Worm (Caenorhabditis elegans): ENCODE results near the gene ZK822.9.

ZK822.9 gene

DNA sequence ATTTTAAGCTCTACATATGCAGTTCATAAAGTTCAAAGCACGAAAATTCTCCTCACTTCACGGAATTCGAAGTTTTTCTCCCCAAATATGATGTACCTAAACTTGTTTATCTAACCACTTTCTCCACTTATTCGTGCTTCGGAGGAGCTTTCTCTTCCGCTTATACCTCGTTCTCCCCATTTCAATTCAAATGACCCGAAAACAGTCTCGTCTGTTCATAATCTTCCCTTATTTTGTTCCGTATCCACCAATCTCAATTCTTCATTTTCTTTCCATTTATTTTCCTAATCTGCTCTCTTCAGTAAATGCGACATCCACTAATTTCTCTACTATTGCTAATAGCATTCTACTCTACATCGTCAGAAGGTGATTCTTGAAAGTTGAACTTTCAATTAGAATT is 30.4 kb upstream of the ZK822.9 start, which contains the start of gene let-653:
Gene let-653, plus strand, starts transcription at position 301 of the 400 bp plus-strand sequence.
- TF ChIP-seq klf-2 (GFP tag; conservative IDR thresholded peaks at IDR 0.05) (no peak), T22C8.4 (GFP tag; IDR thresholded peaks at IDR 0.05) (no peak), ztf-23 (GFP tag; IDR thresholded peaks at IDR 0.05) (no peak), med-1 (GFP tag; optimal IDR thresholded peaks at IDR 0.05; ENCODE audit: insufficient read depth) (no peak), ztf-29 (GFP tag; IDR thresholded peaks at IDR 0.05) (no peak), tab-1 (GFP tag; IDR thresholded peaks at IDR 0.05) (no peak), cog-1 (tag; optimal IDR thresholded peaks at IDR 0.05) (no peak), ref-1 (GFP tag; conservative IDR thresholded peaks at IDR 0.05) (no peak), flt-1 (GFP tag; IDR thresholded peaks at IDR 0.05) (no peak)

DNA sequence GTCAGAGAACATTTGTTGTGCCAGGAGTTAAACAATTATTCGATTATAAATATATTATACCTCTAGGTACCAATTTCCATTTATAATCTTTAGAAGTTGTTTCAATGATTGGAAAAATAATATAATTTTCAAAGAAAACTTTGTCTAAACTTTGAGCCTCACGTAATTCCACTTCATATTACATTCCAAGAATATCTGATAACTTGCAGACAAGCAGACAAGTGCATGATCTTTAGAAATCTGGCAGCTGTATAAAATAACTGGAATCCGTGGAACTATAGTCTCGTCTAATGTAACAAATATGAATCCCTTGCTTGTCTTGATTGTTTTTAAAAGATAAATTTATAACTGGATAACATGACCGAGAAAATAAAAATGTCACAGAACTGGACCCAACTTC is 23.2 kb upstream of the ZK822.9 start:
- TF ChIP-seq ztf-29 (GFP tag; IDR thresholded peaks at IDR 0.05): no peak
- TF ChIP-seq med-1 (GFP tag; optimal IDR thresholded peaks at IDR 0.05; ENCODE audit: insufficient read depth): no peak
- no peak for TF ChIP-seq flt-1 (GFP tag; IDR thresholded peaks at IDR 0.05)
- TF ChIP-seq ref-1 (GFP tag; conservative IDR thresholded peaks at IDR 0.05): no peak
- TF ChIP-seq cog-1 (tag; optimal IDR thresholded peaks at IDR 0.05): no peak
- TF ChIP-seq klf-2 (GFP tag; conservative IDR thresholded peaks at IDR 0.05): no peak
- no peak for TF ChIP-seq ztf-23 (GFP tag; IDR thresholded peaks at IDR 0.05)
- TF ChIP-seq tab-1 (GFP tag; IDR thresholded peaks at IDR 0.05): no peak
- no peak for TF ChIP-seq T22C8.4 (GFP tag; IDR thresholded peaks at IDR 0.05)

DNA sequence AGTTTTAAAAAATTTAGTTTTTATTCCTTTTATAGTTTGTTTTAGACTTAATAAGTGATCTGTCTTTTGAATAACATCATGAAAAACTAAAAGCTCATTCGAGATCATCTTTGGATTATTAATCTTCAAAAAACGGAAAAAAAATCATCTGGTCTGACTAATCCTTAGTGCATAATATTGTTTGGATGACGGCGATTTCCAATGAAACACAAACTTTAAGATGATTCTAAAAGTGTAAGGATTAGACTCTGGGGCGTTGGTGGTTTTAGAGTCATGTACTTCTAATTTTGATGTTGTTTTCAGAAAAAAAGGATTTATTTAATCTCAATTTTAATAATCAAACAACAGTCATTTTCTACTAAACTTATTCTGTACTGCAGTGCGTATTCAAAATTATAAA is 22.4 kb upstream of the ZK822.9 start:
- TF ChIP-seq ztf-29 (GFP tag; IDR thresholded peaks at IDR 0.05): no peak
- TF ChIP-seq tab-1 (GFP tag; IDR thresholded peaks at IDR 0.05): no peak
- TF ChIP-seq ztf-23 (GFP tag; IDR thresholded peaks at IDR 0.05): no peak
- TF ChIP-seq ref-1 (GFP tag; conservative IDR thresholded peaks at IDR 0.05): no peak
- no peak for TF ChIP-seq T22C8.4 (GFP tag; IDR thresholded peaks at IDR 0.05)
- TF ChIP-seq med-1 (GFP tag; optimal IDR thresholded peaks at IDR 0.05; ENCODE audit: insufficient read depth): no peak
- TF ChIP-seq cog-1 (tag; optimal IDR thresholded peaks at IDR 0.05): no peak
- TF ChIP-seq klf-2 (GFP tag; conservative IDR thresholded peaks at IDR 0.05): no peak
- TF ChIP-seq flt-1 (GFP tag; IDR thresholded peaks at IDR 0.05): no peak

DNA sequence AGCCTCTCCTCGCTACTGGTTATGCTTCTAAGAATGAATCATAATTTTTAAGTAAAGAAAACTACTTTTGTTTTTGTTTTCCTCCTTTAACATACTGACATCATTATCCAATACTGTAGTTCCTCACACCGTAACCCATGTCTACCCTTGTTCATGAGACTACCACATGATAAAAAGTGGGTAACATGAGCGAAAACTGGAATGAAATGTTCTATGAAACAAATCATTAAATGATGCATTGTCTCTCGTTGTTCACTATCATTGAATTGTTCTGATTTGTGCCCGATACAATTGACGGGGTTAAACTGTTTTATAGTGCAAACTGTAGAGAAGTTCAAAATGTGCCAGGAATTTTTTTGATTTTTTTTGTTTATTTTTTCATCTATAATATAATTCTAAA is 18.0 kb upstream of the ZK822.9 start:
- TF ChIP-seq tab-1 (GFP tag; IDR thresholded peaks at IDR 0.05): no peak
- TF ChIP-seq ref-1 (GFP tag; conservative IDR thresholded peaks at IDR 0.05): no peak
- no peak for TF ChIP-seq cog-1 (tag; optimal IDR thresholded peaks at IDR 0.05)
- no peak for TF ChIP-seq klf-2 (GFP tag; conservative IDR thresholded peaks at IDR 0.05)
- TF ChIP-seq T22C8.4 (GFP tag; IDR thresholded peaks at IDR 0.05): no peak

DNA sequence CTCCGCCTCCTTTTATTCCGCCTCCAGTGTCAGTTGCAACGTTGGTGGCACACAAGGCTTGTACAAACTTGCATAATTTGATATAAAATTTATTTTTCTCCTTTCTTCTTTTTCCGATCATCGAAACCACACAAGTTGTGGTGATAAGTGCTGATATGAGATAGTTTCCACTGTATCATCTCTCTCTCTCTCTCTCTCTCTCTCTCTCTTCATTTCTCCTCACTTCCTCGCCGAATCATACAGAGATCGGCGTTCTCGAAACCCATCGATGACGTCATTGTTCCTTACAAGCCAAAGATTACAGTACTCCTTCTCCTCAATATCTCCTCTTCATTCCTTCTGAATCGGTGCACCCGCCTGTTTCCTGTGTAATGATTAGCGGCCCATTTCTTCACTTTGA is 16.4 kb upstream of the ZK822.9 start, which contains the start of gene nhr-43:
Gene nhr-43, plus strand, starts transcription at position 233 of the 400 bp plus-strand sequence.
- TF ChIP-seq T22C8.4 (GFP tag; IDR thresholded peaks at IDR 0.05): no peak
- TF ChIP-seq ref-1 (GFP tag; conservative IDR thresholded peaks at IDR 0.05): no peak
- no peak for TF ChIP-seq klf-2 (GFP tag; conservative IDR thresholded peaks at IDR 0.05)
- no peak for TF ChIP-seq flt-1 (GFP tag; IDR thresholded peaks at IDR 0.05)
- TF ChIP-seq ztf-29 (GFP tag; IDR thresholded peaks at IDR 0.05): no peak
- no peak for TF ChIP-seq tab-1 (GFP tag; IDR thresholded peaks at IDR 0.05)
- TF ChIP-seq med-1 (GFP tag; optimal IDR thresholded peaks at IDR 0.05; ENCODE audit: insufficient read depth): no peak
- no peak for TF ChIP-seq ztf-23 (GFP tag; IDR thresholded peaks at IDR 0.05)
- no peak for TF ChIP-seq cog-1 (tag; optimal IDR thresholded peaks at IDR 0.05)

DNA sequence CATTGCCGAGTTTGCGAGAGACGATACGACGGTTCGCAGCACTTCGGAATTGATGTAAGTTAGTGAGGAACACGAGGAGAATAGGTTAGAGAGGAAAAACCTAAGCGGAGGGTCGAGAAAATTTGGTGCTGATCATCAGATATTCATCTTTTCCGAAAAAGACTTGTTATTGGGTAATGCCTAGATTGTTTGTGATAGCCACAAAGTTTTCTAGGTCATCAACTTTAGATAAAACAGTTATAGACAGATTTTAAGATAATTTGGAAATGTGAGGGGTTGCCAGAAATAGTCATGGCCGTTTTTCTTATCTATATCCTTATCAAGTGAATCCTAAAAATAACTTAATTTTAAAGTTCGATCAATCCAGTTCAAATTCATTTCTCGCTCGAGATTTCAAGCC is 15.3 kb upstream of the ZK822.9 start:
- TF ChIP-seq cog-1 (tag; optimal IDR thresholded peaks at IDR 0.05) (no peak), ztf-29 (GFP tag; IDR thresholded peaks at IDR 0.05) (no peak), ztf-23 (GFP tag; IDR thresholded peaks at IDR 0.05) (no peak), klf-2 (GFP tag; conservative IDR thresholded peaks at IDR 0.05) (no peak)

DNA sequence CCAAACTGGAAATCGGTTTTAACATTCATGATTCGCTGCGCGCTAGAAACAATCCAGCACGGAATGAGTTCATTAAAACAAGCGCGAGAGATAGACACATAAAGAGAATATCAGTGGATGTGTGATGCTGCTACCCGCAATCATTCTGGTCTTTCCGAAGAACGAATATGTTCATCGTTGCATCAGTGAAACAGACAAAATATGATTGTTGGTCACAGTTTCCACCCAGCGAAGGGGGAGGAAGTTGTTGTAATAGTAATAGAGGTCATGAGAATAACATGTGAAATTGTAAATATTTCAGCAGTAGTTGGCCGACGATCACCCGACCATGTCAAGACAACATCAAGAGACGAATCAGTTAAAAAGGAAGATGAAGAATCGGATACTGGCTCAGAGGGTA is 14.5 kb upstream of the ZK822.9 start:
- no peak for TF ChIP-seq T22C8.4 (GFP tag; IDR thresholded peaks at IDR 0.05)
- TF ChIP-seq tab-1 (GFP tag; IDR thresholded peaks at IDR 0.05): no peak
- TF ChIP-seq klf-2 (GFP tag; conservative IDR thresholded peaks at IDR 0.05): no peak
- no peak for TF ChIP-seq ref-1 (GFP tag; conservative IDR thresholded peaks at IDR 0.05)
- no peak for TF ChIP-seq ztf-29 (GFP tag; IDR thresholded peaks at IDR 0.05)
- no peak for TF ChIP-seq ztf-23 (GFP tag; IDR thresholded peaks at IDR 0.05)
- no peak for TF ChIP-seq med-1 (GFP tag; optimal IDR thresholded peaks at IDR 0.05; ENCODE audit: insufficient read depth)
- TF ChIP-seq cog-1 (tag; optimal IDR thresholded peaks at IDR 0.05): no peak
- TF ChIP-seq flt-1 (GFP tag; IDR thresholded peaks at IDR 0.05): no peak

DNA sequence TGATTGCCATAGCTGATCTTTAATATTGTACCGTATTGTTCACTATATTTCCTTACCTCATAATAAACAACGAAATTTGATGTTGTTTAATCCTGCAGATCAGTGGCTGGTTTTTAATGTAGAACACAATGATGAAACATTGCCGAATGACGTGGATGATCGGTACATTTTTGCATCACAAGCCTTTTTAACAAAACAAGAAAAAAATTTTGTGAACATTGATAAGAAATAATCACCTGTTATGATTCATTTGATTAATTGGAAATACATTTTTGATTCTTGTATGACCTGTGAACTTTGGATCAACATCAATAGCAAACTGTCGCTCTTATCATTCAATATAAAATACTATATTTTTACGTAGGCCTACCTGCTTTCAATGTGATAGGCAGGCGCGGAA is 12.9 kb upstream of the ZK822.9 start:
- no peak for TF ChIP-seq ztf-23 (GFP tag; IDR thresholded peaks at IDR 0.05)
- TF ChIP-seq flt-1 (GFP tag; IDR thresholded peaks at IDR 0.05): no peak
- no peak for TF ChIP-seq T22C8.4 (GFP tag; IDR thresholded peaks at IDR 0.05)
- TF ChIP-seq klf-2 (GFP tag; conservative IDR thresholded peaks at IDR 0.05): no peak
- no peak for TF ChIP-seq med-1 (GFP tag; optimal IDR thresholded peaks at IDR 0.05; ENCODE audit: insufficient read depth)
- no peak for TF ChIP-seq ztf-29 (GFP tag; IDR thresholded peaks at IDR 0.05)
- no peak for TF ChIP-seq cog-1 (tag; optimal IDR thresholded peaks at IDR 0.05)
- no peak for TF ChIP-seq tab-1 (GFP tag; IDR thresholded peaks at IDR 0.05)
- TF ChIP-seq ref-1 (GFP tag; conservative IDR thresholded peaks at IDR 0.05): no peak

DNA sequence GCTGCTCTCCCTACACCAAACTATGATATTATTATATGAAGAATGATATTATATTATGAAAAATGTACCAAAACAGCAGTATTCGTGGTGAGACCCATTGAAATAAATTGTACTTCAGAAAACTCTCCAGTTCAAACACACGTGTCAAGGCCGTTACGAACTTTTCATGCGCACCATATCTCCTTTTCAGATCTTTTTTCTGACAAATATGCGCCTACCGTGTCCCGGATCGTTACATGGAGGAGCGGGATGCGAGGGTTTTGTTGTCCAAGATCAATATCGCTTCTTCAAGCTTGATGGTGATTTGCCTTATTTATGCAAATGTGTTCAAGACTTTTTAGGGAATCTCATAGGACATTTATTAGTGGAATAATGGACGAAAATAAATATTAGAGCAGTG is 12.1 kb upstream of the ZK822.9 start:
- TF ChIP-seq med-1 (GFP tag; optimal IDR thresholded peaks at IDR 0.05; ENCODE audit: insufficient read depth): no peak
- TF ChIP-seq ref-1 (GFP tag; conservative IDR thresholded peaks at IDR 0.05): no peak
- no peak for TF ChIP-seq cog-1 (tag; optimal IDR thresholded peaks at IDR 0.05)

DNA sequence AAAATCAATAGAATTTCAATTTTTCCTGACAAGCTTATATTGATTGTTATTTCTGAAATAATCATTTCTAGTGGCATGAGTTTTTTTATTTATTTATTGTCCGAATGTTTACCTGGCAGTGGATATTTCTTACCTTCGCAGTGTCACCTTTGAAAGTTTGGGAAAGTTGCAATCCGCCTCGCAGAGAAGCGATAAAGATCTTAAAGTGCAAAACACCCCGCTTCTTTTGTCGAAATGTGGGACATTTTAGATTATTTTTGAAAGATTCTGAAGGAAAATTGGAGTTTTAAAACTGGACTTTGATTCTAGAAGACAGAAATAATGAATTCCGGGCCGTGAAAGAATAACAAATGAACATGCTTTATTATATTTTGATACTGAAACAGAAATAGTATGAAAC is 7.0 kb upstream of the ZK822.9 start:
- no peak for TF ChIP-seq cog-1 (tag; optimal IDR thresholded peaks at IDR 0.05)
- TF ChIP-seq med-1 (GFP tag; optimal IDR thresholded peaks at IDR 0.05; ENCODE audit: insufficient read depth): no peak
- no peak for TF ChIP-seq tab-1 (GFP tag; IDR thresholded peaks at IDR 0.05)
- no peak for TF ChIP-seq ztf-23 (GFP tag; IDR thresholded peaks at IDR 0.05)
- no peak for TF ChIP-seq ztf-29 (GFP tag; IDR thresholded peaks at IDR 0.05)
- TF ChIP-seq T22C8.4 (GFP tag; IDR thresholded peaks at IDR 0.05): no peak
- TF ChIP-seq flt-1 (GFP tag; IDR thresholded peaks at IDR 0.05): no peak
- no peak for TF ChIP-seq klf-2 (GFP tag; conservative IDR thresholded peaks at IDR 0.05)
- no peak for TF ChIP-seq ref-1 (GFP tag; conservative IDR thresholded peaks at IDR 0.05)

All from whole organism, midembryonic.